Fruit fly (Drosophila melanogaster): Measurements from ENCODE around the gene tomboy20.

Gene tomboy20

dm6 chr3R:10688835-10689234 lies 46.9 kb downstream of the tomboy20 start (continued):
- peak; percentile 65 for TF ChIP-seq CG15269 (tag; optimal IDR thresholded peaks at IDR 0.05)
- peak; percentile 63; the same call in 2 of the 3 replicates for TF ChIP-seq tgo (GFP tag; IDR thresholded peaks at IDR 0.05)
- TF ChIP-seq CG15011 (GFP tag; optimal IDR thresholded peaks at IDR 0.05): no peak
- peak; percentile 10 for TF ChIP-seq CG12071 (GFP tag; optimal IDR thresholded peaks at IDR 0.05)
- TF ChIP-seq Atf-2 (GFP tag; optimal IDR thresholded peaks at IDR 0.05): no peak
- no peak for TF ChIP-seq CG12236 (GFP tag; optimal IDR thresholded peaks at IDR 0.05)
- TF ChIP-seq CG32772 (GFP tag; IDR thresholded peaks at IDR 0.05): peak; percentile 29; the same call in 1 of the 2 replicates
- TF ChIP-seq NfI (GFP tag; optimal IDR thresholded peaks at IDR 0.05): peak; percentile 26
- peak; percentile 4 for TF ChIP-seq sug (tag; optimal IDR thresholded peaks at IDR 0.05)
- TF ChIP-seq Xrp1 (GFP tag; IDR thresholded peaks at IDR 0.05): peak; percentile 54; the same call in 1 of the 2 replicates
- TF ChIP-seq CG2202 (tag; optimal IDR thresholded peaks at IDR 0.05): no peak
- peak; percentile 31 for TF ChIP-seq nmo (GFP tag; optimal IDR thresholded peaks at IDR 0.05)
- no peak for TF ChIP-seq nau (GFP tag; optimal IDR thresholded peaks at IDR 0.05)
- TF ChIP-seq CG34422 (GFP tag; IDR thresholded peaks at IDR 0.05): 0 out of 3 replicates have a peak, but pooled peaks have one; percentile 27
- TF ChIP-seq CG11093 (GFP tag; IDR thresholded peaks at IDR 0.05): 0 out of 3 replicates have a peak, but pooled peaks have one; percentile 9
- no peak for TF ChIP-seq CG10543 (GFP tag; optimal IDR thresholded peaks at IDR 0.05)
- TF ChIP-seq zfh1 (GFP tag; IDR thresholded peaks at IDR 0.05): 0 out of 3 replicates have a peak, but pooled peaks have one; percentile 19
- TF ChIP-seq CG7839 (tag; optimal IDR thresholded peaks at IDR 0.05): peak; percentile 68
- no peak for TF ChIP-seq Dad (GFP tag; optimal IDR thresholded peaks at IDR 0.05)
- no peak for TF ChIP-seq fu2 (GFP tag; optimal IDR thresholded peaks at IDR 0.05)
- no peak for TF ChIP-seq wor (GFP tag; IDR thresholded peaks at IDR 0.05)
- no peak for TF ChIP-seq lov (optimal IDR thresholded peaks at IDR 0.05)
- 0 out of 3 replicates have a peak, but pooled peaks have one; percentile 43 for TF ChIP-seq lov (GFP tag; IDR thresholded peaks at IDR 0.05)
- peak; percentile 80 for TF ChIP-seq dysf (GFP tag; IDR thresholded peaks at IDR 0.05)
- 0 out of 2 replicates have a peak, but pooled peaks have one; percentile 11 for TF ChIP-seq klu (GFP tag; IDR thresholded peaks at IDR 0.05)
- TF ChIP-seq CG6272 (GFP tag; IDR thresholded peaks at IDR 0.05): 0 out of 2 replicates have a peak, but pooled peaks have one; percentile 20
- no peak for TF ChIP-seq CG14050 (GFP tag; IDR thresholded peaks at IDR 0.05)
- no peak for TF ChIP-seq H2.0 (GFP tag; IDR thresholded peaks at IDR 0.05)
- peak; percentile 81 for TF ChIP-seq slbo (GFP tag; IDR thresholded peaks at IDR 0.05)
- TF ChIP-seq Dbx (GFP tag; IDR thresholded peaks at IDR 0.05): peak; percentile 66
- peak; percentile 31 for TF ChIP-seq sd (tag; optimal IDR thresholded peaks at IDR 0.05)
- peak; percentile 66 for TF ChIP-seq CG31224 (GFP tag; IDR thresholded peaks at IDR 0.05)
- TF ChIP-seq GATAe (GFP tag; conservative IDR thresholded peaks at IDR 0.05): 0 out of 2 replicates have a peak, but pooled peaks have one; percentile 18
- peak; percentile 40 for TF ChIP-seq CG10267 (tag; optimal IDR thresholded peaks at IDR 0.05)
- peak; percentile 15 for TF ChIP-seq Hsf (GFP tag; optimal IDR thresholded peaks at IDR 0.05)
- peak; percentile 29; the same call in 1 of the 2 replicates for TF ChIP-seq ssp (GFP tag; IDR thresholded peaks at IDR 0.05)
- no peak for TF ChIP-seq D19B (GFP tag; optimal IDR thresholded peaks at IDR 0.05)
- TF ChIP-seq NK7.1 (GFP tag; optimal IDR thresholded peaks at IDR 0.05): no peak
- peak; percentile 18; the same call in 1 of the 3 replicates for TF ChIP-seq so (GFP tag; IDR thresholded peaks at IDR 0.05)
- TF ChIP-seq CG17361 (GFP tag; IDR thresholded peaks at IDR 0.05): 0 out of 3 replicates have a peak, but pooled peaks have one; percentile 44
- no peak for TF ChIP-seq CG2129 (GFP tag; IDR thresholded peaks at IDR 0.05; ENCODE audit: partially characterized antibody)
- peak; percentile 40 for TF ChIP-seq CG13894 (tag; optimal IDR thresholded peaks at IDR 0.05)
- TF ChIP-seq CG8281 (tag; optimal IDR thresholded peaks at IDR 0.05): peak; percentile 14
- TF ChIP-seq tin (GFP tag; optimal IDR thresholded peaks at IDR 0.05): peak; percentile 8
- TF ChIP-seq CG12299 (tag; optimal IDR thresholded peaks at IDR 0.05): peak; percentile 19
- peak; percentile 64 for TF ChIP-seq CG2712 (tag; optimal IDR thresholded peaks at IDR 0.05)
- TF ChIP-seq Sry-δ (GFP tag; optimal IDR thresholded peaks at IDR 0.05): no peak
- no peak for TF ChIP-seq sisA (GFP tag; IDR thresholded peaks at IDR 0.05)
- peak; percentile 27 for TF ChIP-seq CG4854 (GFP tag; optimal IDR thresholded peaks at IDR 0.05)
- TF ChIP-seq ind (GFP tag; optimal IDR thresholded peaks at IDR 0.05): peak; percentile 34
- TF ChIP-seq CG12391 (tag; optimal IDR thresholded peaks at IDR 0.05): peak; percentile 48

All from whole organism, embryonic.